Worm (Caenorhabditis elegans) whole organism, L4 larva: ENCODE data around the gene coel-1.

ENCODE experiments used
- F26F4.8 ChIP-seq: fragments of 200-800 bp; sonication (Bioruptor generic); conservative IDR thresholded peaks from 2 replicates; pipeline ENCODE4 v1.3.6; 2022; ENCODE audit warnings: missing genetic modification characterization, missing compliant biosample characterization
- F37D6.2 ChIP-seq: sonication (generic microtip); optimal IDR thresholded peaks from 2 replicates; lab custom pipeline; 2016; ENCODE audit warnings: mild to moderate bottlenecking, missing genetic modification characterization, missing compliant biosample characterization
- F44E2.7 ChIP-seq: fragments of 200-800 bp; sonication (Bioruptor generic); IDR thresholded peaks from 2 replicates; pipeline ENCODE4 v2.1.2; 2022; ENCODE audit warnings: missing genetic modification characterization, missing compliant biosample characterization
- F49E8.2 ChIP-seq: sonication (generic microtip); optimal IDR thresholded peaks from 2 replicates; lab custom pipeline; 2016; ENCODE audit warnings: missing compliant biosample characterization, mild to moderate bottlenecking, missing genetic modification characterization, borderline replicate concordance
- Y48G9A.11 ChIP-seq: fragments of 200-800 bp; sonication (Bioruptor generic); IDR thresholded peaks from 2 replicates; pipeline ENCODE4 v1.3.6; 2022; ENCODE audit warnings: missing genetic modification reagents, missing genetic modification characterization, missing compliant biosample characterization
- aha-1 ChIP-seq: fragments of 150-350 bp; peaks from one replicate; lab custom pipeline; 2014; ENCODE audit warnings: missing biosample characterization, missing genetic modification characterization
- arid-1 ChIP-seq: fragments of 200-800 bp; sonication (Bioruptor generic); conservative IDR thresholded peaks from 2 replicates; pipeline ENCODE4 v1.3.6; 2022; ENCODE audit warnings: missing genetic modification reagents, missing genetic modification characterization, missing compliant biosample characterization
- attf-4 ChIP-seq: sonication (generic microtip); optimal IDR thresholded peaks from 3 replicates; lab custom pipeline; 2017; ENCODE audit warnings: missing biosample characterization, missing genetic modification characterization
- ceh-20 ChIP-seq: fragments of 200-800 bp; sonication (Bioruptor generic); IDR thresholded peaks from 2 replicates; pipeline ENCODE4 v1.3.6; 2022; ENCODE audit warnings: missing genetic modification reagents, missing genetic modification characterization, missing compliant biosample characterization
- ceh-44 ChIP-seq: fragments of 200-800 bp; sonication (Bioruptor generic); IDR thresholded peaks from 2 replicates; pipeline ENCODE4 v1.3.6; 2022; ENCODE audit warnings: missing genetic modification reagents, missing genetic modification characterization, missing compliant biosample characterization
- ces-1 ChIP-seq: fragments of 150-350 bp; sonication (generic microtip); optimal IDR thresholded peaks from 4 replicates; lab custom pipeline; 2014; ENCODE audit warnings: missing biosample characterization, missing genetic modification reagents, missing genetic modification characterization
- ctbp-1 ChIP-seq: fragments of 200-800 bp; sonication (Bioruptor generic); IDR thresholded peaks from 2 replicates; pipeline ENCODE4 v1.3.6; 2022; ENCODE audit warnings: missing genetic modification reagents, missing genetic modification characterization, missing compliant biosample characterization
- daf-16 ChIP-seq, 3 experiments: sonication (generic microtip); optimal IDR thresholded peaks; 2 replicates each; lab custom pipeline; 2016 to 2017; ENCODE audit warnings: missing genetic modification characterization in 3 of 3, missing genetic modification reagents in 3 of 3, mild to moderate bottlenecking in 2 of 3, missing compliant biosample characterization in 2 of 3, missing biosample characterization in 1 of 3, moderate library complexity in 1 of 3
- daf-19 ChIP-seq: fragments of 200-800 bp; sonication (Bioruptor generic); conservative IDR thresholded peaks from 2 replicates; pipeline ENCODE4 v1.3.6; 2022; ENCODE audit warnings: missing genetic modification characterization, missing compliant biosample characterization
- dmd-8 ChIP-seq: fragments of 200-800 bp; sonication (Bioruptor generic); IDR thresholded peaks from 2 replicates; pipeline ENCODE4 v1.3.6; 2022; ENCODE audit warnings: missing genetic modification characterization, missing compliant biosample characterization
- hif-1 ChIP-seq, 2 experiments: sonication (generic microtip); optimal IDR thresholded peaks; 2 replicates each; lab custom pipeline; 2016 to 2017; ENCODE audit warnings: missing compliant biosample characterization in 2 of 2, missing genetic modification characterization in 2 of 2, missing genetic modification reagents in 2 of 2, missing genotype in 2 of 2, mild to moderate bottlenecking in 1 of 2
- hlh-30 ChIP-seq: sonication (generic microtip); optimal IDR thresholded peaks from 2 replicates; lab custom pipeline; 2017; ENCODE audit warnings: antibody characterized with exemption, mild to moderate bottlenecking, missing genetic modification characterization, missing compliant biosample characterization; ENCODE audit not compliant: insufficient read depth
- lin-29 ChIP-seq: fragments of 200-800 bp; sonication (Bioruptor generic); IDR thresholded peaks from 2 replicates; pipeline ENCODE4 v1.3.6; 2022; ENCODE audit warnings: missing genetic modification reagents, missing genetic modification characterization, missing compliant biosample characterization
- lin-38 ChIP-seq: fragments of 200-800 bp; sonication (Bioruptor generic); IDR thresholded peaks from 2 replicates; pipeline ENCODE4 v1.3.6; 2022; ENCODE audit warnings: missing genetic modification reagents, missing genetic modification characterization, missing compliant biosample characterization
- lin-39 ChIP-seq: fragments of 150-350 bp; optimal IDR thresholded peaks from 2 replicates; lab custom pipeline; 2014; ENCODE audit warnings: missing biosample characterization, missing genetic modification reagents, missing genetic modification characterization
- lir-3 ChIP-seq: sonication (generic microtip); optimal IDR thresholded peaks from 2 replicates; lab custom pipeline; 2016; ENCODE audit warnings: mild to moderate bottlenecking, missing genetic modification characterization, missing compliant biosample characterization
- madf-9 ChIP-seq: fragments of 200-800 bp; sonication (Bioruptor generic); conservative IDR thresholded peaks from 2 replicates; pipeline ENCODE4 v1.3.6; 2022; ENCODE audit warnings: missing genetic modification reagents, missing genetic modification characterization, missing compliant biosample characterization
- mep-1 ChIP-seq: fragments of 150-350 bp; sonication (generic microtip); optimal IDR thresholded peaks from 3 replicates; lab custom pipeline; 2014; ENCODE audit warnings: missing biosample characterization, missing genetic modification characterization
- mes-2 ChIP-seq: sonication (generic microtip); optimal IDR thresholded peaks from 2 replicates; lab custom pipeline; 2016; ENCODE audit warnings: missing genotype, mild to moderate bottlenecking, missing genetic modification characterization, missing compliant biosample characterization; ENCODE audit not compliant: poor library complexity, severe bottlenecking
- mxl-2 ChIP-seq: fragments of 200-800 bp; sonication (Bioruptor generic); conservative IDR thresholded peaks from 2 replicates; pipeline ENCODE4 v1.3.6; 2022; ENCODE audit warnings: missing genetic modification reagents, missing genetic modification characterization, missing compliant biosample characterization
- mxl-3 ChIP-seq: fragments of 200-800 bp; sonication (Bioruptor generic); optimal IDR thresholded peaks from 2 replicates; lab custom pipeline; 2018; ENCODE audit warnings: mild to moderate bottlenecking, missing genetic modification characterization, missing compliant biosample characterization
- nhr-25 ChIP-seq: sonication (generic microtip); optimal IDR thresholded peaks from 2 replicates; lab custom pipeline; 2017; ENCODE audit warnings: missing genetic modification characterization, mild to moderate bottlenecking, missing compliant biosample characterization, antibody characterized with exemption, moderate library complexity, borderline replicate concordance; ENCODE audit not compliant: insufficient read depth
- nhr-48 ChIP-seq: sonication (generic microtip); optimal IDR thresholded peaks from 2 replicates; lab custom pipeline; 2016; ENCODE audit warnings: mild to moderate bottlenecking, missing genetic modification characterization, missing compliant biosample characterization
- nhr-77 ChIP-seq: fragments of 150-350 bp; optimal IDR thresholded peaks from 2 replicates; lab custom pipeline; 2014; ENCODE audit warnings: missing biosample characterization, missing genetic modification characterization
- sdz-12 ChIP-seq: fragments of 200-800 bp; sonication (Bioruptor generic); optimal IDR thresholded peaks from 2 replicates; lab custom pipeline; 2018; ENCODE audit warnings: mild to moderate bottlenecking, missing genetic modification characterization, missing compliant biosample characterization
- skn-1 ChIP-seq: fragments of 150-350 bp; optimal IDR thresholded peaks from 2 replicates; lab custom pipeline; 2014; ENCODE audit warnings: missing biosample characterization, missing genetic modification characterization
- snpc-1.2 ChIP-seq: fragments of 200-800 bp; sonication (Bioruptor generic); IDR thresholded peaks from 2 replicates; pipeline ENCODE4 v1.3.6; 2022; ENCODE audit warnings: missing genetic modification reagents, missing genetic modification characterization, missing compliant biosample characterization
- snpc-4 ChIP-seq: fragments of 150-350 bp; optimal IDR thresholded peaks from 2 replicates; lab custom pipeline; 2014; ENCODE audit warnings: missing biosample characterization, missing genetic modification characterization
- tag-97 ChIP-seq: fragments of 200-800 bp; sonication (Bioruptor generic); IDR thresholded peaks from 2 replicates; pipeline ENCODE4 v1.3.6; 2022; ENCODE audit warnings: missing genetic modification characterization, missing compliant biosample characterization
- unc-39 ChIP-seq: sonication (generic microtip); optimal IDR thresholded peaks from 2 replicates; lab custom pipeline; 2017; ENCODE audit warnings: missing biosample characterization, missing genetic modification characterization
- unc-62 ChIP-seq, 3 experiments: fragments of 150-350 bp in 1 of 3; sonication (generic microtip); optimal IDR thresholded peaks in 2 of 3; peaks in 1 of 3; 1 replicate in 1 of 3; 2 replicates in 2 of 3; lab custom pipeline; 2014 to 2017; ENCODE audit warnings: missing biosample characterization in 3 of 3, missing genetic modification characterization in 3 of 3, missing genetic modification reagents in 3 of 3, missing genotype in 1 of 3
- zag-1 ChIP-seq: fragments of 150-350 bp; optimal IDR thresholded peaks from 2 replicates; lab custom pipeline; 2014; ENCODE audit warnings: missing biosample characterization, missing genetic modification characterization
- zip-2 ChIP-seq: fragments of 150-350 bp; optimal IDR thresholded peaks from 2 replicates; lab custom pipeline; 2014; ENCODE audit warnings: missing biosample characterization, missing genetic modification characterization

The coel-1 gene

ce11 chrX:4294957-4295356 lies 29.5 kb downstream of the coel-1 start (continued):
- TF ChIP-seq daf-16 (GFP tag; optimal IDR thresholded peaks at IDR 0.05; lab: Kevin White, UChicago) (no peak), daf-16 (tag; optimal IDR thresholded peaks at IDR 0.05; lab: Kevin White, UChicago) (peak; percentile 48), nhr-25 (no peak), F37D6.2 (tag; lab: Kevin White, UChicago) (no peak), nhr-77 (tag; lab: Kevin White, UChicago) (no peak), unc-39 (tag; lab: Kevin White, UChicago) (no peak), madf-9 (GFP tag; lab: Robert Waterston, UW) (no peak)

DNA sequence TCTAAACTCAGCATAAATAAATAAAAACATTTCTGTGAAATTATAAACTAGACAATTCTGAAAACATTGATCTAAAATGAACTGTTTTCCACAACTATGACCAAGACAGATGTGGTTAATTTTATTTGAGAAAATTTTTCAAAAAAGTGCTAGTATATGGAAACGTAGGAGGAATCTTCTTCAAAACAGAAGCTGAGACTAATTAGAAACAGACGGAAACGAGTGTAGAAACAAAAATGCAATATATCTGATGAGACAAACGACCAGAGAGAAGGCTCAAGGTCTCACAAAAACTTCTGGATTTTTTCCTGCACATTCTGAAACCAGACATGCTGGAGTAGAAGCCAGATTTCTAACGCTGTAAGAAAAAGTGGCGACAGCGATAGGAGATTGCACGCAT lies 30.5 kb downstream of the coel-1 start:
- TF ChIP-seq zip-2 (tag; lab: Kevin White, UChicago) (no peak), ceh-44 (no peak), daf-16 (GFP tag; optimal IDR thresholded peaks at IDR 0.05; lab: Kevin White, UChicago) (no peak), daf-16 (tag; optimal IDR thresholded peaks at IDR 0.05; lab: Kevin White, UChicago) (no peak), nhr-25 (no peak), unc-39 (tag; lab: Kevin White, UChicago) (no peak), mxl-3 (no peak), mep-1 (no peak), snpc-4 (tag; lab: Kevin White, UChicago) (no peak), ces-1 (no peak), F26F4.8 (GFP tag; lab: Robert Waterston, UW) (no peak), tag-97 (GFP tag; lab: Robert Waterston, UW) (no peak), attf-4 (no peak), arid-1 (GFP tag; lab: Robert Waterston, UW) (no peak), daf-19 (GFP tag; lab: Robert Waterston, UW) (no peak), sdz-12 (GFP tag; lab: Kevin White, UChicago) (no peak)

- no peak for TF ChIP-seq lin-29 (GFP tag; lab: Robert Waterston, UW)
- TF ChIP-seq dmd-8 (GFP tag; lab: Robert Waterston, UW): no peak
- TF ChIP-seq mxl-2: no peak
- no peak for TF ChIP-seq zag-1
- no peak for TF ChIP-seq nhr-48
- TF ChIP-seq lin-38: no peak
- TF ChIP-seq F49E8.2 (tag; lab: Kevin White, UChicago): no peak
- no peak for TF ChIP-seq lin-39 (tag; lab: Kevin White, UChicago)
- 0 out of 2 replicates have a peak, but pooled peaks have one; percentile 24 for TF ChIP-seq ctbp-1 (GFP tag; lab: Robert Waterston, UW)
- TF ChIP-seq aha-1 (tag; lab: Kevin White, UChicago): peak; percentile 13
- TF ChIP-seq mep-1: peak; percentile 22
- no peak for TF ChIP-seq Y48G9A.11 (GFP tag; lab: Robert Waterston, UW)
- peak in 1 of 2 experiments; percentile 68 for TF ChIP-seq unc-62 (GFP tag; optimal IDR thresholded peaks at IDR 0.05 in 1 of 2; lab: Kevin White, UChicago)
- TF ChIP-seq unc-62 (tag; optimal IDR thresholded peaks at IDR 0.05; lab: Kevin White, UChicago): no peak
- no peak for TF ChIP-seq madf-9 (GFP tag; lab: Robert Waterston, UW)
- peak in 1 of 2 experiments; percentile 1 for TF ChIP-seq hif-1 (tag; optimal IDR thresholded peaks at IDR 0.05; lab: Kevin White, UChicago)
- TF ChIP-seq F26F4.8 (GFP tag; lab: Robert Waterston, UW): no peak
- TF ChIP-seq F44E2.7 (GFP tag; lab: Robert Waterston, UW): no peak
These were observed 32.0 kb downstream of the coel-1 start, which contains the start of gene paf-2 for ce11 chrX:4297452-4297851. TSS of gene paf-2 (minus strand) at chrX:4297741.

- TF ChIP-seq snpc-4 (tag; lab: Kevin White, UChicago): no peak
- peak in 1 of 2 experiments; percentile 91 for TF ChIP-seq unc-62 (GFP tag; optimal IDR thresholded peaks at IDR 0.05 in 1 of 2; lab: Kevin White, UChicago)
- TF ChIP-seq unc-62 (tag; optimal IDR thresholded peaks at IDR 0.05; lab: Kevin White, UChicago): no peak
These were observed 37.7 kb downstream of the coel-1 start for ce11 chrX:4303200-4303599.

DNA sequence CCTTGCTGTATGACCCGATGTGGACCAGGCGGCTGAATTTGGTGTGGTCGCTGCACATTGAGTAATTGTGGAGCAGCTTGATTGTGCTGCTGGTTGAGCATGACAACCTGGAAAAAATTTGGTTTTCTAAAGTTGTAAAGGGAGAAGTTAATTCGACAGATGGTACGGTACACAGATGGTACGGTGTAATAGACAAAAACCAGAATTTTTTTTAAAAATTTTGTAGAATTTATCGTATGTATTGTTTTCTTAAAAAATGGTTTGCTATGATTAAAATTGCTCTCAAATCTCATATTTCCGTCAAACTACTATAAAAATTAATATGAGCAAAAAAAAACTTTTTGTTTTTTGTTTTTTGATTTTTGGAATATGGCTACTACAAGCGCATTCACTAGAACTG lies 41.4 kb downstream of the coel-1 start, which contains the start of gene pqn-15:
pqn-15 (minus strand) TSS at position 101 of the 400 bp plus-strand sequence.
- no peak for TF ChIP-seq F49E8.2 (tag; lab: Kevin White, UChicago)
- TF ChIP-seq zip-2 (tag; lab: Kevin White, UChicago): no peak
- TF ChIP-seq mes-2: no peak
- no peak for TF ChIP-seq snpc-1.2
- TF ChIP-seq lir-3: no peak
- TF ChIP-seq ceh-20: no peak
- no peak for TF ChIP-seq skn-1
- no peak for TF ChIP-seq hlh-30 (tag; lab: Kevin White, UChicago)
- TF ChIP-seq, all 104 proteins: peak for 0
